Worm (Caenorhabditis elegans): ENCODE measurements around the gene C46C2.5.

Gene C46C2.5

DNA sequence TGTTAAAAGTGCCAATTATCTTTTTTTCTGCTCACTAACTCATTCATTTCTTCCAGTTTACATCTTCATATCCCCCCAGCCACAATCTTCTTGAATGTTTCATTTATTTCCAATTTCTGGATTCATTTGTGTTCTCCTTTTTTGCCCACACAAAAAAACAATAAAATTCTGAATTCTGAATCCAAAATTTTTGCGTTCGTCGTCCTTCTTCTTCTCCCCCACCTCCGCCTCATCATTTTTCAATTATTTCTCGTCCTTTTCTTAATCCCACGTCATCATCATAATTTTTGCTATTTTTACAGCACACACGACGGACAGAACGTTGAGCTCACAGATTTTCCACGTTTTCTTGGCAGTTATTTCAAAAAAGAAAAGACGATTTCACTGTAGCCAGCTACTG is 7.9 kb downstream of the C46C2.5 start, which contains the start of gene C07C7.1:
C07C7.1 (plus strand) TSS at position 301 of the 400 bp plus-strand sequence.
- TF ChIP-seq klf-2 (GFP tag; conservative IDR thresholded peaks at IDR 0.05) (no peak), med-1 (GFP tag; optimal IDR thresholded peaks at IDR 0.05; ENCODE audit: insufficient read depth) (no peak), ztf-29 (GFP tag; IDR thresholded peaks at IDR 0.05) (no peak), ref-1 (GFP tag; conservative IDR thresholded peaks at IDR 0.05) (no peak), T22C8.4 (GFP tag; IDR thresholded peaks at IDR 0.05) (no peak), ztf-23 (GFP tag; IDR thresholded peaks at IDR 0.05) (no peak), cog-1 (tag; optimal IDR thresholded peaks at IDR 0.05) (no peak), tab-1 (GFP tag; IDR thresholded peaks at IDR 0.05) (no peak), flt-1 (GFP tag; IDR thresholded peaks at IDR 0.05) (no peak)

DNA sequence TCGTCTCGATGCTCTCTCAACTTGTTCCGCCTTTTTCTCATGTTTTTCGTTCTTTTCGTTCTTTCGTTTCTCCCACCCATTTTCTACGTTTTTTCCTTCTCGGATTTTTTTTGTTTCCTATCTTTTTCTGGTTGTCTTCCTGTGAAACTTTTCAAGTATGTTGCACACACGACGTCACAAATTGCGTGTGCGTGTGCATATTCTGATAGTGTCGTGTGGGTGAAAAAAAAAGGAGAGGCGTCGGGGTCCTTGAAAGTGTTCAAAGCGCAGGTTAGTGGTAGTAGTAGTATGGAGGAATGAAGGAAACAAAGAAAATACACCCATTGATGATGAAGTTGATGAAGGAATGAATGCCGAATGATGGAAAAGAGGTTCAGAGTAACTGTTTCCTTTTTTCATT is 22.7 kb downstream of the C46C2.5 start:
- TF ChIP-seq T22C8.4 (GFP tag; IDR thresholded peaks at IDR 0.05) (no peak), ztf-29 (GFP tag; IDR thresholded peaks at IDR 0.05) (no peak), ztf-23 (GFP tag; IDR thresholded peaks at IDR 0.05) (no peak), tab-1 (GFP tag; IDR thresholded peaks at IDR 0.05) (no peak), ref-1 (GFP tag; conservative IDR thresholded peaks at IDR 0.05) (no peak), klf-2 (GFP tag; conservative IDR thresholded peaks at IDR 0.05) (no peak), flt-1 (GFP tag; IDR thresholded peaks at IDR 0.05) (no peak), cog-1 (tag; optimal IDR thresholded peaks at IDR 0.05) (no peak), med-1 (GFP tag; optimal IDR thresholded peaks at IDR 0.05; ENCODE audit: insufficient read depth) (no peak)

- no peak for TF ChIP-seq cog-1 (tag; optimal IDR thresholded peaks at IDR 0.05)
- no peak for TF ChIP-seq flt-1 (GFP tag; IDR thresholded peaks at IDR 0.05)
- no peak for TF ChIP-seq klf-2 (GFP tag; conservative IDR thresholded peaks at IDR 0.05)
- TF ChIP-seq tab-1 (GFP tag; IDR thresholded peaks at IDR 0.05) = no peak
- no peak for TF ChIP-seq ztf-29 (GFP tag; IDR thresholded peaks at IDR 0.05)
- TF ChIP-seq ref-1 (GFP tag; conservative IDR thresholded peaks at IDR 0.05) = no peak
- TF ChIP-seq T22C8.4 (GFP tag; IDR thresholded peaks at IDR 0.05) = no peak
- no peak for TF ChIP-seq med-1 (GFP tag; optimal IDR thresholded peaks at IDR 0.05; ENCODE audit: insufficient read depth)
- TF ChIP-seq ztf-23 (GFP tag; IDR thresholded peaks at IDR 0.05) = no peak
Observed at ce11 chrIV:9165681-9166080, 26.7 kb downstream of the C46C2.5 start, which contains the start of gene C07C7.3. TSS of gene C07C7.3 (plus strand) at chrIV:9166051.

ce11 chrIV:9165027-9165426 is 27.4 kb downstream of the C46C2.5 start, which contains the start of gene pcp-2:
TSS of gene pcp-2 (minus strand) at chrIV:9165127.
- TF ChIP-seq ref-1 (GFP tag; conservative IDR thresholded peaks at IDR 0.05) = no peak
- TF ChIP-seq med-1 (GFP tag; optimal IDR thresholded peaks at IDR 0.05; ENCODE audit: insufficient read depth) = no peak
- TF ChIP-seq T22C8.4 (GFP tag; IDR thresholded peaks at IDR 0.05) = no peak
- no peak for TF ChIP-seq ztf-23 (GFP tag; IDR thresholded peaks at IDR 0.05)
- TF ChIP-seq tab-1 (GFP tag; IDR thresholded peaks at IDR 0.05) = no peak
- no peak for TF ChIP-seq cog-1 (tag; optimal IDR thresholded peaks at IDR 0.05)
- TF ChIP-seq ztf-29 (GFP tag; IDR thresholded peaks at IDR 0.05) = no peak
- no peak for TF ChIP-seq flt-1 (GFP tag; IDR thresholded peaks at IDR 0.05)
- TF ChIP-seq klf-2 (GFP tag; conservative IDR thresholded peaks at IDR 0.05) = no peak

- no peak for TF ChIP-seq flt-1 (GFP tag; IDR thresholded peaks at IDR 0.05)
- no peak for TF ChIP-seq ztf-29 (GFP tag; IDR thresholded peaks at IDR 0.05)
- TF ChIP-seq ztf-23 (GFP tag; IDR thresholded peaks at IDR 0.05) = no peak
- TF ChIP-seq ref-1 (GFP tag; conservative IDR thresholded peaks at IDR 0.05) = no peak
- TF ChIP-seq klf-2 (GFP tag; conservative IDR thresholded peaks at IDR 0.05) = no peak
- TF ChIP-seq tab-1 (GFP tag; IDR thresholded peaks at IDR 0.05) = no peak
- no peak for TF ChIP-seq med-1 (GFP tag; optimal IDR thresholded peaks at IDR 0.05; ENCODE audit: insufficient read depth)
- no peak for TF ChIP-seq T22C8.4 (GFP tag; IDR thresholded peaks at IDR 0.05)
- TF ChIP-seq cog-1 (tag; optimal IDR thresholded peaks at IDR 0.05) = no peak
Observed at ce11 chrIV:9159863-9160262, 32.6 kb downstream of the C46C2.5 start.

DNA sequence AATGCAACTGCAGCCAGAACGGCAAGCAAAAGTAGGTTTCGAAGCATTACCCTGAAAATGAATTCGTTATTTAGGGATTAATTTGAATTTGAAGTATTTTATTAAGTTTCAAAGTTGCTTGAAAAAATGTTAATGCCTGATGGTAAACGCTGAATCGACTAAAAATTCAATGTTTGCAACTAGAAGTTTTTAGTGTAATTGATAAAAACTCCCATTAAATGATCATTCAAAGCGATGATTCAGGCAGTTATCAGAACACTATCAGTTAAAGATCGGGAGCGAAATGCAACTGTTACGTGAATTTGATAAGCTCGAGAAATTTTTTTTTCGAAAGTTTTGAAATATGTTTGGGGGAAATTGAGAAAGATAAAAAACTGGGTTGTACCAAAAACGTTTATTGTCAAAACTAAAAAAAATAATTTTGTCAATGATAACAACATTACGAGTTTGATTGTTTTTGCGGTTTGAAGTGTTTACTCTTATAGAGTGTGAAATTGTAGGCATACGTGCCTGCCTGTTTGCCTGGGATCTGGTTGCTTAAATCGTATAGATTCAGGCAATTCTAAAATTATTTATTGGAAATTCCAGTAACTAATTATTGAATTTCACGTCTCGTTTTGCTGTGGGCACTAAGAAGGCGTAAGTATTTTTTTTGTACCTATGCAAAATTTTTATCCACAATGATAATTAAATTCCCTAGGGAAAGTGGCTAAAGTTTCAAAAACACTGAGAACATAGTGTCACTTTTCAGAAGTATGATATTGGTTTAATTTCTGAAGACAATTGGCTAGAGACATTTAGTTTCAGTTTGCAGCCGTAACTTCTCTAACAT is 33.2 kb downstream of the C46C2.5 start, which contains the start of gene pcp-3:
pcp-3 (minus strand) TSS at position 51 of the 832 bp plus-strand sequence.
- TF ChIP-seq cog-1 (tag; optimal IDR thresholded peaks at IDR 0.05) (no peak), klf-2 (GFP tag; conservative IDR thresholded peaks at IDR 0.05) (no peak), ztf-23 (GFP tag; IDR thresholded peaks at IDR 0.05) (no peak), tab-1 (GFP tag; IDR thresholded peaks at IDR 0.05) (no peak), flt-1 (GFP tag; IDR thresholded peaks at IDR 0.05) (no peak), med-1 (GFP tag; optimal IDR thresholded peaks at IDR 0.05; ENCODE audit: insufficient read depth) (no peak), T22C8.4 (GFP tag; IDR thresholded peaks at IDR 0.05) (no peak), ref-1 (GFP tag; conservative IDR thresholded peaks at IDR 0.05) (no peak), ztf-29 (GFP tag; IDR thresholded peaks at IDR 0.05) (no peak)

- TF ChIP-seq flt-1 (GFP tag; IDR thresholded peaks at IDR 0.05) (no peak), ref-1 (GFP tag; conservative IDR thresholded peaks at IDR 0.05) (no peak), tab-1 (GFP tag; IDR thresholded peaks at IDR 0.05) (no peak)
Observed at ce11 chrIV:9154263-9154662, 38.2 kb downstream of the C46C2.5 start, which contains the start of gene F23B2.10. TSS of gene F23B2.10 (minus strand) at chrIV:9154363.

DNA sequence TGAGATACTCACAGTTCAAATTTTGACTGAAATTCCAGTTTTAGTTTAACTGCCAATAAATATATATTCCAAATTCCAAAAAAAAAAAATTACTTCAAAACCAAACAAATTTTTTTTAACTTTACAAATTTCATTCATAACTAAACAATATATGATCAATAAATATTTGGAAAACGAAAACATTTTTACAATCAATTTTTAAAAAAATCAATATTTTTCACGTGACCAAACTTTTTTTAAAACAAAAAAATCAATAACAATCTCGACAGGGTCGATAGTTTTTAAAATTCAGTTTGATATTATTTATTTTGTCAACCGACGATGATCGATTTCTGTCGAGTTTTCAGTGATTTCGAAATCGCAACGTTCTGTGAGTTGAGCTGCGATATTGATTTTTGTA is 42.2 kb downstream of the C46C2.5 start, which contains the start of gene F23B2.7:
F23B2.7 (plus strand) TSS at position 301 of the 400 bp plus-strand sequence.
- TF ChIP-seq klf-2 (GFP tag; conservative IDR thresholded peaks at IDR 0.05) (no peak), cog-1 (tag; optimal IDR thresholded peaks at IDR 0.05) (no peak), med-1 (GFP tag; optimal IDR thresholded peaks at IDR 0.05; ENCODE audit: insufficient read depth) (no peak), T22C8.4 (GFP tag; IDR thresholded peaks at IDR 0.05) (no peak), ref-1 (GFP tag; conservative IDR thresholded peaks at IDR 0.05) (no peak), tab-1 (GFP tag; IDR thresholded peaks at IDR 0.05) (no peak), ztf-29 (GFP tag; IDR thresholded peaks at IDR 0.05) (no peak)

- TF ChIP-seq cog-1 (tag; optimal IDR thresholded peaks at IDR 0.05) (no peak), med-1 (GFP tag; optimal IDR thresholded peaks at IDR 0.05; ENCODE audit: insufficient read depth) (no peak), ztf-23 (GFP tag; IDR thresholded peaks at IDR 0.05) (no peak), ztf-29 (GFP tag; IDR thresholded peaks at IDR 0.05) (no peak), flt-1 (GFP tag; IDR thresholded peaks at IDR 0.05) (no peak)
Observed at ce11 chrIV:9146819-9147518, 45.5 kb downstream of the C46C2.5 start, which contains the start of the genes rpb-12 and aly-2. TSS of gene rpb-12 (minus strand) at chrIV:9146869. TSS of gene aly-2 (plus strand) at chrIV:9147468.

Measured in whole organism, midembryonic.